Fruit fly (Drosophila melanogaster) whole organism, embryonic: Measurements from ENCODE around the gene Zir.

ENCODE experiments used
- BEAF-32 ChIP-seq: fragments of 200-800 bp; sonication (Bioruptor generic); optimal IDR thresholded peaks from 3 replicates; lab custom pipeline; 2017; ENCODE audit warnings: missing biosample characterization, missing genetic modification characterization, mild to moderate bottlenecking, moderate library complexity, missing genetic modification reagents
- CG10979 ChIP-seq: fragments of 200-800 bp; sonication (Bioruptor generic); optimal IDR thresholded peaks from 2 replicates; lab custom pipeline; 2018; ENCODE audit warnings: missing biosample characterization, mild to moderate bottlenecking, missing genetic modification characterization, moderate library complexity
- CG12744 ChIP-seq: fragments of 200-800 bp; sonication (Bioruptor generic); optimal IDR thresholded peaks from 2 replicates; lab custom pipeline; 2016; ENCODE audit warnings: missing biosample characterization, missing genetic modification characterization
- CG13775 ChIP-seq: fragments of 200-800 bp; sonication (Bioruptor generic); optimal IDR thresholded peaks from 3 replicates; lab custom pipeline; 2017; ENCODE audit warnings: missing biosample characterization, mild to moderate bottlenecking, missing genetic modification characterization
- CG13894 ChIP-seq: fragments of 200-800 bp; sonication (Bioruptor generic); optimal IDR thresholded peaks from 3 replicates; lab custom pipeline; 2018; ENCODE audit warnings: missing biosample characterization, mild to moderate bottlenecking, missing genetic modification characterization, moderate library complexity
- CG15514 ChIP-seq: fragments of 200-800 bp; sonication (Bioruptor generic); optimal IDR thresholded peaks from 3 replicates; lab custom pipeline; 2017; ENCODE audit warnings: missing biosample characterization, missing genetic modification characterization, mild to moderate bottlenecking, moderate library complexity, missing genetic modification reagents
- CG1647 ChIP-seq: fragments of 200-800 bp; sonication (Bioruptor generic); optimal IDR thresholded peaks from 3 replicates; lab custom pipeline; 2016; ENCODE audit warnings: missing biosample characterization, missing genetic modification characterization
- CG17385 ChIP-seq: fragments of 200-800 bp; sonication (Bioruptor generic); optimal IDR thresholded peaks from 3 replicates; lab custom pipeline; 2018; ENCODE audit warnings: missing biosample characterization, mild to moderate bottlenecking, missing genetic modification characterization
- CG17829 ChIP-seq: fragments of 200-800 bp; optimal IDR thresholded peaks from 2 replicates; lab custom pipeline; 2019; ENCODE audit warnings: missing biosample characterization, mild to moderate bottlenecking, missing genetic modification characterization, moderate library complexity
- CG2129 ChIP-seq: fragments of 200-800 bp; sonication (Bioruptor generic); IDR thresholded peaks from 2 replicates; pipeline ENCODE4 v1.3.6; 2022; ENCODE audit warnings: missing biosample characterization, missing genetic modification characterization; ENCODE audit not compliant: partially characterized antibody
- CG2712 ChIP-seq: fragments of 200-800 bp; optimal IDR thresholded peaks from 3 replicates; lab custom pipeline; 2019; ENCODE audit warnings: missing biosample characterization, mild to moderate bottlenecking, missing genetic modification characterization, moderate library complexity
- CG3163 ChIP-seq: fragments of 200-800 bp; sonication (Bioruptor generic); optimal IDR thresholded peaks from 3 replicates; lab custom pipeline; 2016; ENCODE audit warnings: missing biosample characterization, missing genetic modification characterization
- CG34224 ChIP-seq: fragments of 200-800 bp; sonication (Bioruptor generic); IDR thresholded peaks from 3 replicates; pipeline ENCODE4 v1.3.6; 2022; ENCODE audit warnings: missing biosample characterization, missing genetic modification characterization; ENCODE audit not compliant: partially characterized antibody
- CG34376 ChIP-seq: fragments of 200-800 bp; sonication (Bioruptor generic); optimal IDR thresholded peaks from 2 replicates; lab custom pipeline; 2018; ENCODE audit warnings: missing biosample characterization, mild to moderate bottlenecking, missing genetic modification characterization
- CG3838 ChIP-seq: fragments of 200-800 bp; sonication (Bioruptor generic); optimal IDR thresholded peaks from 3 replicates; lab custom pipeline; 2016; ENCODE audit warnings: missing biosample characterization, missing genetic modification characterization
- CG4854 ChIP-seq: fragments of 200-800 bp; sonication (Bioruptor generic); optimal IDR thresholded peaks from 2 replicates; lab custom pipeline; 2016; ENCODE audit warnings: missing biosample characterization, missing genetic modification characterization, inconsistent platforms
- CG7271 ChIP-seq: fragments of 200-800 bp; sonication (Bioruptor generic); optimal IDR thresholded peaks from 2 replicates; lab custom pipeline; 2018; ENCODE audit warnings: missing biosample characterization, mild to moderate bottlenecking, missing genetic modification characterization, moderate library complexity
- Deaf1 ChIP-seq: fragments of 200-800 bp; optimal IDR thresholded peaks from 3 replicates; lab custom pipeline; 2019; ENCODE audit warnings: missing biosample characterization, mild to moderate bottlenecking, missing genetic modification characterization, moderate library complexity
- Dref ChIP-seq: fragments of 200-800 bp; sonication (Bioruptor generic); IDR thresholded peaks from 2 replicates; pipeline ENCODE4 v1.3.6; 2022; ENCODE audit warnings: missing biosample characterization, missing genetic modification characterization
- Eip74EF ChIP-seq, 2 experiments: fragments of 200-800 bp in 1 of 2; fragments of >200 bp in 1 of 2; sonication (Bioruptor generic) in 1 of 2; optimal IDR thresholded peaks; 2 replicates each; lab custom pipeline; 2017 to 2019; ENCODE audit warnings: missing biosample characterization in 2 of 2, missing genetic modification characterization in 2 of 2, mild to moderate bottlenecking in 1 of 2, moderate library complexity in 1 of 2
- Hmr ChIP-seq: fragments of 200-800 bp; sonication (Bioruptor generic); optimal IDR thresholded peaks from 3 replicates; lab custom pipeline; 2017; ENCODE audit warnings: mild to moderate bottlenecking, missing biosample characterization, missing genetic modification reagents, missing genetic modification characterization
- Lhr ChIP-seq: fragments of 200-800 bp; sonication (Bioruptor generic); optimal IDR thresholded peaks from 3 replicates; lab custom pipeline; 2017; ENCODE audit warnings: mild to moderate bottlenecking, missing biosample characterization, missing genetic modification reagents, missing genetic modification characterization
- MESR4 ChIP-seq: fragments of 200-800 bp; sonication (Bioruptor generic); optimal IDR thresholded peaks from 2 replicates; lab custom pipeline; 2018; ENCODE audit warnings: missing biosample characterization, mild to moderate bottlenecking, missing genetic modification characterization, moderate library complexity
- Max ChIP-seq: fragments of 200-800 bp; sonication (Bioruptor generic); optimal IDR thresholded peaks from 2 replicates; lab custom pipeline; 2016; ENCODE audit warnings: missing biosample characterization, mild to moderate bottlenecking, missing genetic modification characterization
- Myb ChIP-seq: fragments of 200-800 bp; sonication (Bioruptor generic); optimal IDR thresholded peaks from 2 replicates; lab custom pipeline; 2016; ENCODE audit warnings: missing biosample characterization, missing genetic modification characterization
- NC2α ChIP-seq: fragments of 200-800 bp; sonication (Bioruptor generic); optimal IDR thresholded peaks from 2 replicates; lab custom pipeline; 2016; ENCODE audit warnings: missing biosample characterization, missing genetic modification characterization
- Opbp ChIP-seq: fragments of 200-800 bp; sonication (Bioruptor generic); IDR thresholded peaks from 3 replicates; pipeline ENCODE4 v1.3.6; 2022; ENCODE audit warnings: missing biosample characterization, missing genetic modification characterization; ENCODE audit not compliant: partially characterized antibody
- PHDP ChIP-seq: fragments of 200-800 bp; sonication (Bioruptor generic); optimal IDR thresholded peaks from 3 replicates; lab custom pipeline; 2018; ENCODE audit warnings: missing biosample characterization, mild to moderate bottlenecking, missing genetic modification characterization, moderate library complexity
- Six4 ChIP-seq: fragments of 200-800 bp; sonication (Bioruptor generic); optimal IDR thresholded peaks from 2 replicates; lab custom pipeline; 2016; ENCODE audit warnings: missing biosample characterization, missing genetic modification characterization
- Xrp1 ChIP-seq: fragments of 200-800 bp; sonication (Bioruptor generic); IDR thresholded peaks from 2 replicates; pipeline ENCODE4 v1.3.6; 2022; ENCODE audit warnings: missing biosample characterization, missing genetic modification characterization
- YL-1 ChIP-seq: fragments of 200-800 bp; sonication (Bioruptor generic); optimal IDR thresholded peaks from 3 replicates; lab custom pipeline; 2017; ENCODE audit warnings: missing biosample characterization, mild to moderate bottlenecking, missing genetic modification characterization
- aop ChIP-seq: fragments of 200-800 bp; sonication (Bioruptor generic); IDR thresholded peaks from 2 replicates; pipeline ENCODE4 v1.3.6; 2022; ENCODE audit warnings: missing biosample characterization, missing genetic modification characterization
- ato ChIP-seq: fragments of 200-800 bp; sonication (Bioruptor generic); IDR thresholded peaks from 2 replicates; pipeline ENCODE4 v1.3.6; 2022; ENCODE audit warnings: missing biosample characterization, missing genetic modification characterization; ENCODE audit not compliant: partially characterized antibody
- bbx ChIP-seq: fragments of 200-800 bp; sonication (Bioruptor generic); IDR thresholded peaks from 2 replicates; pipeline ENCODE4 v1.3.6; 2022; ENCODE audit warnings: missing biosample characterization, missing genetic modification characterization; ENCODE audit not compliant: partially characterized antibody
- chinmo ChIP-seq: fragments of 200-800 bp; sonication (Bioruptor generic); IDR thresholded peaks from 4 replicates; pipeline ENCODE4 v1.3.6; 2022; ENCODE audit warnings: missing biosample characterization, missing genetic modification characterization; ENCODE audit not compliant: partially characterized antibody
- chn ChIP-seq: fragments of 200-800 bp; sonication (Bioruptor generic); optimal IDR thresholded peaks from 2 replicates; lab custom pipeline; 2016; ENCODE audit warnings: missing biosample characterization, missing genetic modification characterization
- fd64A ChIP-seq: fragments of 200-800 bp; sonication (Bioruptor generic); optimal IDR thresholded peaks from 3 replicates; lab custom pipeline; 2018; ENCODE audit warnings: missing biosample characterization, mild to moderate bottlenecking, missing genetic modification characterization
- gfzf ChIP-seq: fragments of 200-800 bp; sonication (Bioruptor generic); optimal IDR thresholded peaks from 2 replicates; lab custom pipeline; 2016; ENCODE audit warnings: missing biosample characterization, mild to moderate bottlenecking, missing genetic modification characterization, moderate library complexity
- grau ChIP-seq: fragments of 200-800 bp; optimal IDR thresholded peaks from 3 replicates; lab custom pipeline; 2019; ENCODE audit warnings: missing biosample characterization, mild to moderate bottlenecking, missing genetic modification characterization, moderate library complexity
- her ChIP-seq: fragments of 200-800 bp; sonication (Bioruptor generic); optimal IDR thresholded peaks from 2 replicates; lab custom pipeline; 2016; ENCODE audit warnings: missing biosample characterization, missing genetic modification characterization
- ind ChIP-seq: fragments of 200-800 bp; sonication (Bioruptor generic); optimal IDR thresholded peaks from 3 replicates; lab custom pipeline; 2016; ENCODE audit warnings: missing biosample characterization, missing genetic modification characterization
- inv ChIP-seq: fragments of 200-800 bp; sonication (Bioruptor generic); IDR thresholded peaks from 2 replicates; pipeline ENCODE4 v1.3.6; 2022; ENCODE audit warnings: missing biosample characterization, missing genetic modification characterization; ENCODE audit not compliant: partially characterized antibody
- klu ChIP-seq: fragments of 200-800 bp; sonication (Bioruptor generic); IDR thresholded peaks from 2 replicates; pipeline ENCODE4 v1.3.6; 2022; ENCODE audit warnings: missing biosample characterization, missing genetic modification characterization
- pzg ChIP-seq: fragments of 200-800 bp; sonication (Bioruptor generic); optimal IDR thresholded peaks from 3 replicates; lab custom pipeline; 2018; ENCODE audit warnings: missing biosample characterization, mild to moderate bottlenecking, missing genetic modification characterization, moderate library complexity
- row ChIP-seq: fragments of 200-800 bp; sonication (Bioruptor generic); IDR thresholded peaks from 3 replicates; pipeline ENCODE4 v1.3.6; 2022; ENCODE audit warnings: missing biosample characterization, missing genetic modification characterization
- stwl ChIP-seq: fragments of 200-800 bp; sonication (Bioruptor generic); optimal IDR thresholded peaks from 3 replicates; lab custom pipeline; 2018; ENCODE audit warnings: missing biosample characterization, mild to moderate bottlenecking, missing genetic modification characterization, moderate library complexity
- tna ChIP-seq: fragments of 200-800 bp; sonication (Bioruptor generic); IDR thresholded peaks from 2 replicates; pipeline ENCODE4 v1.3.6; 2022; ENCODE audit warnings: missing biosample characterization, missing genetic modification characterization; ENCODE audit not compliant: partially characterized antibody
- unc-4 ChIP-seq: fragments of 200-800 bp; sonication (Bioruptor generic); IDR thresholded peaks from 2 replicates; pipeline ENCODE4 v1.3.6; 2022; ENCODE audit warnings: missing biosample characterization, missing genetic modification characterization; ENCODE audit not compliant: partially characterized antibody

Gene Zir

dm6 chr2L:143088-143487 lies 48.5 kb downstream of the Zir start, which contains the start of the genes CG31974 and CG11454:
Gene CG31974 (minus strand): TSS chr2L:143091.
Gene CG11454 (plus strand): TSS chr2L:143323.
- TF ChIP-seq Hmr (GFP tag; lab: Kevin White, UChicago) (peak; percentile 7), CG2129 (GFP tag; lab: Robert Waterston, UW) (peak; percentile 58), CG34376 (GFP tag; lab: Kevin White, UChicago) (peak; percentile 4), inv (peak; percentile 75; the same call in 1 of the 2 replicates), ind (GFP tag; lab: Kevin White, UChicago) (no peak), gfzf (GFP tag; lab: Kevin White, UChicago) (peak; percentile 14), CG4854 (no peak), Lhr (GFP tag; lab: Kevin White, UChicago) (peak; percentile 37), pzg (peak; percentile 84), stwl (tag; lab: Kevin White, UChicago) (peak; percentile 57), Dref (peak; percentile 44), fd64A (GFP tag; lab: Kevin White, UChicago) (no peak), Myb (peak; percentile 95), CG2712 (tag; lab: Kevin White, UChicago) (peak; percentile 3), Six4 (no peak), MESR4 (GFP tag; lab: Kevin White, UChicago) (peak; percentile 84), her (peak; percentile 69), BEAF-32 (GFP tag; lab: Kevin White, UChicago) (peak; percentile 82), tna (GFP tag; lab: Robert Waterston, UW) (peak; percentile 76), bbx (GFP tag; lab: Robert Waterston, UW) (peak; percentile 88), aop (GFP tag; lab: Robert Waterston, UW) (0 out of 2 replicates have a peak, but pooled peaks have one; percentile 52), Max (GFP tag; lab: Kevin White, UChicago) (no peak), YL-1 (GFP tag; lab: Kevin White, UChicago) (peak; percentile 38), Xrp1 (GFP tag; lab: Robert Waterston, UW) (no peak), CG34224 (GFP tag; lab: Robert Waterston, UW) (peak; percentile 94), Deaf1 (tag; lab: Kevin White, UChicago) (peak; percentile 25), chinmo (GFP tag; lab: Robert Waterston, UW) (peak; percentile 92; the same call in 3 of the 4 replicates), unc-4 (peak; percentile 95), CG12744 (GFP tag; lab: Kevin White, UChicago) (no peak), NC2α (GFP tag; lab: Kevin White, UChicago) (no peak), CG17385 (no peak), klu (GFP tag; lab: Robert Waterston, UW) (no peak), ato (peak; percentile 36; the same call in 1 of the 2 replicates), Eip74EF (GFP tag; optimal IDR thresholded peaks at IDR 0.05; lab: Kevin White, UChicago) (peak in 1 of 2 experiments; percentile 69), CG13894 (tag; lab: Kevin White, UChicago) (peak; percentile 15), PHDP (tag; lab: Kevin White, UChicago) (peak; percentile 24), CG13775 (GFP tag; lab: Kevin White, UChicago) (no peak), Opbp (peak; percentile 83), CG17829 (peak; percentile 47), grau (tag; lab: Kevin White, UChicago) (peak; percentile 21), CG1647 (no peak), row (peak; percentile 45; the same call in 1 of the 3 replicates), CG3838 (GFP tag; lab: Kevin White, UChicago) (no peak), CG3163 (no peak), chn (GFP tag; lab: Kevin White, UChicago) (no peak), CG7271 (no peak), CG15514 (GFP tag; lab: Kevin White, UChicago) (peak; percentile 100), CG10979 (tag; lab: Kevin White, UChicago) (peak; percentile 7)
